Fruit fly (Drosophila melanogaster) whole organism, wandering third instar larva: ENCODE measurements around the gene kek5.

Experiments
- Abd-B ChIP-seq: fragments of >200 bp; optimal IDR thresholded peaks from 2 replicates; lab custom pipeline; 2017; ENCODE audit warnings: missing biosample characterization, missing genetic modification characterization
- CG32264 ChIP-seq: fragments of 200-800 bp; sonication (Bioruptor generic); optimal IDR thresholded peaks from 2 replicates; lab custom pipeline; 2016; ENCODE audit warnings: missing biosample characterization, missing genetic modification characterization
- CG9705 ChIP-seq: fragments of 200-800 bp; sonication (Bioruptor generic); optimal IDR thresholded peaks from 2 replicates; lab custom pipeline; 2018; ENCODE audit warnings: missing biosample characterization, mild to moderate bottlenecking, missing genetic modification characterization
- CrebA ChIP-seq: fragments of 200-800 bp; sonication (Bioruptor generic); optimal IDR thresholded peaks from 2 replicates; lab custom pipeline; 2016; ENCODE audit warnings: missing biosample characterization, mild to moderate bottlenecking, missing genetic modification characterization, borderline replicate concordance
- Dfd ChIP-seq: fragments of >200 bp; optimal IDR thresholded peaks from 2 replicates; lab custom pipeline; 2017; ENCODE audit warnings: missing biosample characterization, missing genetic modification characterization
- Dif ChIP-seq: fragments of 200-275, 200-300 bp; sonication (Bioruptor generic); optimal IDR thresholded peaks from 2 replicates; lab custom pipeline; 2018; ENCODE audit warnings: missing biosample characterization, missing genetic modification characterization; ENCODE audit not compliant: partially characterized antibody
- GATAd ChIP-seq: sonication (Bioruptor generic); optimal IDR thresholded peaks from 2 replicates; lab custom pipeline; 2016; ENCODE audit warnings: missing biosample characterization, missing genetic modification characterization
- HLH106 ChIP-seq: fragments of 200-800 bp; optimal IDR thresholded peaks from 3 replicates; lab custom pipeline; 2019; ENCODE audit warnings: missing biosample characterization, mild to moderate bottlenecking, missing genetic modification characterization, moderate library complexity
- Hnf4 ChIP-seq: fragments of 200-800 bp; sonication (Bioruptor generic); optimal IDR thresholded peaks from 2 replicates; lab custom pipeline; 2016; ENCODE audit warnings: missing biosample characterization, mild to moderate bottlenecking, missing genetic modification characterization
- Hr78 ChIP-seq: fragments of >200 bp; optimal IDR thresholded peaks from 2 replicates; lab custom pipeline; 2017; ENCODE audit warnings: missing biosample characterization, missing genetic modification characterization
- Hr83 ChIP-seq: fragments of 200-300 bp; sonication (Bioruptor generic); optimal IDR thresholded peaks from 2 replicates; lab custom pipeline; 2016; ENCODE audit warnings: missing biosample characterization, mild to moderate bottlenecking, missing genetic modification characterization, moderate library complexity; ENCODE audit not compliant: poor library complexity, severe bottlenecking
- Mio ChIP-seq: sonication (Bioruptor generic); optimal IDR thresholded peaks from 2 replicates; lab custom pipeline; 2016; ENCODE audit warnings: missing biosample characterization, missing genetic modification characterization
- Myc ChIP-seq: fragments of >200 bp; optimal IDR thresholded peaks from 2 replicates; lab custom pipeline; 2017
- N ChIP-seq: fragments of >200 bp; optimal IDR thresholded peaks from 2 replicates; lab custom pipeline; 2018; ENCODE audit warnings: missing biosample characterization, missing external identifiers, missing genetic modification characterization
- OdsH ChIP-seq: fragments of 200-800 bp; sonication (Bioruptor generic); optimal IDR thresholded peaks from 2 replicates; lab custom pipeline; 2016; ENCODE audit warnings: missing biosample characterization, mild to moderate bottlenecking, missing genetic modification characterization
- Rel ChIP-seq, 2 experiments: fragments of 200-800 bp; sonication (Bioruptor generic) in 1 of 2; optimal IDR thresholded peaks; 2 replicates in 1 of 2; 3 replicates in 1 of 2; lab custom pipeline; 2016 to 2019; ENCODE audit warnings: mild to moderate bottlenecking in 2 of 2, missing biosample characterization in 2 of 2, missing genetic modification characterization in 2 of 2, moderate library complexity in 1 of 2
- Sp1 ChIP-seq: fragments of 200-800 bp; sonication (Bioruptor generic); optimal IDR thresholded peaks from 3 replicates; lab custom pipeline; 2019; ENCODE audit warnings: missing biosample characterization, mild to moderate bottlenecking, missing genetic modification characterization, moderate library complexity
- Vsx2 ChIP-seq: fragments of 200-300, 225-300 bp; sonication (Bioruptor generic); optimal IDR thresholded peaks from 2 replicates; lab custom pipeline; 2018; ENCODE audit warnings: missing biosample characterization, missing genetic modification characterization; ENCODE audit not compliant: partially characterized antibody
- brk ChIP-seq: fragments of 200-800 bp; sonication (Bioruptor generic); optimal IDR thresholded peaks from 2 replicates; lab custom pipeline; 2016; ENCODE audit warnings: missing biosample characterization, mild to moderate bottlenecking, missing genetic modification characterization
- dmrt93B ChIP-seq: fragments of 200-800 bp; sonication (Bioruptor generic); optimal IDR thresholded peaks from 2 replicates; lab custom pipeline; 2018; ENCODE audit warnings: missing biosample characterization, mild to moderate bottlenecking, missing genetic modification characterization
- dsf ChIP-seq: sonication (Bioruptor generic); optimal IDR thresholded peaks from 2 replicates; lab custom pipeline; 2016; ENCODE audit warnings: missing biosample characterization, missing genetic modification characterization, borderline replicate concordance
- ey ChIP-seq: fragments of 200-800 bp; sonication (Bioruptor generic); optimal IDR thresholded peaks from 2 replicates; lab custom pipeline; 2016; ENCODE audit warnings: missing biosample characterization, missing genetic modification characterization
- foxo ChIP-seq, 2 experiments: fragments of 200-800 bp; sonication (Bioruptor generic); optimal IDR thresholded peaks; 2 replicates in 1 of 2; 3 replicates in 1 of 2; lab custom pipeline; 2016 to 2017; ENCODE audit warnings: missing biosample characterization in 2 of 2, missing genetic modification characterization in 2 of 2
- fru ChIP-seq: fragments of 200-800 bp; sonication (Bioruptor generic); optimal IDR thresholded peaks from 3 replicates; lab custom pipeline; 2016; ENCODE audit warnings: missing biosample characterization, mild to moderate bottlenecking, missing genetic modification characterization
- h ChIP-seq: fragments of 200-800 bp; sonication (Bioruptor generic); optimal IDR thresholded peaks from 3 replicates; lab custom pipeline; 2016; ENCODE audit warnings: missing biosample characterization, mild to moderate bottlenecking, missing genetic modification characterization
- jim ChIP-seq: fragments of 175-275, 200-325 bp; sonication (Bioruptor generic); optimal IDR thresholded peaks from 2 replicates; lab custom pipeline; 2016; ENCODE audit warnings: missing biosample characterization, mild to moderate bottlenecking, missing genetic modification characterization
- lola ChIP-seq: fragments of >200 bp; optimal IDR thresholded peaks from 2 replicates; lab custom pipeline; 2017; ENCODE audit warnings: missing biosample characterization, missing genetic modification characterization
- pan ChIP-seq: fragments of >200 bp; optimal IDR thresholded peaks from 2 replicates; lab custom pipeline; 2017
- psq ChIP-seq: fragments of 200-800 bp; sonication (Bioruptor generic); optimal IDR thresholded peaks from 3 replicates; lab custom pipeline; 2017; ENCODE audit warnings: missing biosample characterization, mild to moderate bottlenecking, missing genetic modification characterization, moderate library complexity
- rgr ChIP-seq: fragments of 200-800 bp; sonication (Bioruptor generic); optimal IDR thresholded peaks from 3 replicates; lab custom pipeline; 2016; ENCODE audit warnings: missing biosample characterization, mild to moderate bottlenecking, missing genetic modification characterization
- sage ChIP-seq: fragments of 200-800 bp; sonication (Bioruptor generic); optimal IDR thresholded peaks from 2 replicates; lab custom pipeline; 2016; ENCODE audit warnings: missing biosample characterization, mild to moderate bottlenecking, missing genetic modification characterization
- tai ChIP-seq: sonication (Bioruptor generic); optimal IDR thresholded peaks from 2 replicates; lab custom pipeline; 2016; ENCODE audit warnings: missing biosample characterization, missing genetic modification characterization
- woc ChIP-seq: sonication (Bioruptor generic); optimal IDR thresholded peaks from 2 replicates; lab custom pipeline; 2016; ENCODE audit warnings: missing biosample characterization, mild to moderate bottlenecking, missing genetic modification characterization

Gene kek5

DNA sequence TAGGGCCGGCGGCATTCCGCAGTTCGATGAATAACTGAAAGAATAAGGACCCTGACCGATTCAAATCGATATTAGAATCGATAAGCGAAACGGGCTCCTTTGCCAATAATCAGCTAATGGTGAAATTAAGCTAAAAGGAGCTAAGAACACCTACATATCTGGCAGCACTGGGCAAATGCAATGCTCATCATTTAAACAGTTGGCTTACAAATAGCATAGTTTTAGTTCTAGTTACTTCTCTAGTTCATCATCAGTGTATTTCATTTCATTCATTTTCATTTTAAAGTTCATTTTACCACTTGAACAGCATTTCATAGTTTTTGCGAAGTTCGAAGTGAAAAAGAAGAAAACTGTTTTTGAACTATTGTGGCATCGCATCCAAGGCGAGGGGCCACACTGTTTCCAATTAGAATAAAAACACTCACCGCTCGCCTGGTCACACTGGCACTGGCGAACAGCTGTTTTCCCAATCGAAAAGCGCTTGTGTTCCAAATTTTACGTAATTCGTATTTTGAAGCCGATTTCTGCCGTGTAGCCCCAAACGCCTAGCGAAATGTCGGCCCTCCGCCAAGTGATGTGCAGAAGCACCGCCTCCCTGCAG is 139.1 kb downstream of the kek5 start, which contains the start of the genes pcm and ND-18:
Gene pcm (minus strand): TSS at position 28 of the 601 bp plus-strand sequence.
Gene ND-18 (plus strand): TSS at position 438 of the 601 bp plus-strand sequence.
- TF ChIP-seq Hr83 (no peak), h (GFP tag; lab: Kevin White, UChicago) (no peak), Vsx2 (GFP tag; lab: Kevin White, UChicago) (no peak), psq (peak; percentile 6), Myc (lab: Kevin White, UChicago) (peak; percentile 23), dmrt93B (GFP tag; lab: Kevin White, UChicago) (no peak)

DNA sequence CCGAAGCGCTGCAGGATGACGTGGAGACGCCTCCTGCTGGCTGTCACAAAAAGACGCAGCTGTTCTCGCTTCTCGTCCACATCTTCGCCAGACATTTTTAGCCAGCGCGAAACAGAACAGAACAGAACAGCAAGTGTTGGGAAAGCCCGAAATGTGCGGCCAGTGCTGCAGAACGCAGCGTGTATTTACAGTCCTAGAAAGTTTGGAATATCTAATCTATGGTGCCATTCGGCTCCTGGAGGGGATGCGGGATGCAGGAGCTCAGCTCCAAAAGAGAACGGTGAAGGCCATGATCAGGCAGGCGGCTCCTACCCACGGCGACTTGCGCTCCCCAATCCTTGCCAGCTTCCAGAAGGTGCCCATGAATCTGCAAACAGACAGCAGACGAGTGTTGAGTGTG is 141.3 kb downstream of the kek5 start, which contains the start of gene CG12204:
Gene CG12204 (minus strand): TSS at position 117 of the 400 bp plus-strand sequence.
- TF ChIP-seq OdsH (GFP tag; lab: Kevin White, UChicago) = peak; percentile 18
- no peak for TF ChIP-seq Dif
- peak; percentile 13 for TF ChIP-seq ey (GFP tag; lab: Kevin White, UChicago)
- no peak for TF ChIP-seq CrebA (GFP tag; lab: Kevin White, UChicago)
- TF ChIP-seq fru (GFP tag; lab: Kevin White, UChicago) = no peak
- TF ChIP-seq Hr83 = peak; percentile 26
- no peak for TF ChIP-seq foxo (GFP tag; optimal IDR thresholded peaks at IDR 0.05; lab: Kevin White, UChicago)
- TF ChIP-seq pan (lab: Kevin White, UChicago) = no peak
- peak; percentile 25 for TF ChIP-seq HLH106 (tag; lab: Kevin White, UChicago)
- no peak for TF ChIP-seq Rel (GFP tag; optimal IDR thresholded peaks at IDR 0.05; lab: Kevin White, UChicago)
- no peak for TF ChIP-seq Rel (tag; optimal IDR thresholded peaks at IDR 0.05; lab: Kevin White, UChicago)
- TF ChIP-seq tai (GFP tag; lab: Kevin White, UChicago) = no peak
- TF ChIP-seq Sp1 = peak; percentile 18
- TF ChIP-seq rgr = peak; percentile 50

DNA sequence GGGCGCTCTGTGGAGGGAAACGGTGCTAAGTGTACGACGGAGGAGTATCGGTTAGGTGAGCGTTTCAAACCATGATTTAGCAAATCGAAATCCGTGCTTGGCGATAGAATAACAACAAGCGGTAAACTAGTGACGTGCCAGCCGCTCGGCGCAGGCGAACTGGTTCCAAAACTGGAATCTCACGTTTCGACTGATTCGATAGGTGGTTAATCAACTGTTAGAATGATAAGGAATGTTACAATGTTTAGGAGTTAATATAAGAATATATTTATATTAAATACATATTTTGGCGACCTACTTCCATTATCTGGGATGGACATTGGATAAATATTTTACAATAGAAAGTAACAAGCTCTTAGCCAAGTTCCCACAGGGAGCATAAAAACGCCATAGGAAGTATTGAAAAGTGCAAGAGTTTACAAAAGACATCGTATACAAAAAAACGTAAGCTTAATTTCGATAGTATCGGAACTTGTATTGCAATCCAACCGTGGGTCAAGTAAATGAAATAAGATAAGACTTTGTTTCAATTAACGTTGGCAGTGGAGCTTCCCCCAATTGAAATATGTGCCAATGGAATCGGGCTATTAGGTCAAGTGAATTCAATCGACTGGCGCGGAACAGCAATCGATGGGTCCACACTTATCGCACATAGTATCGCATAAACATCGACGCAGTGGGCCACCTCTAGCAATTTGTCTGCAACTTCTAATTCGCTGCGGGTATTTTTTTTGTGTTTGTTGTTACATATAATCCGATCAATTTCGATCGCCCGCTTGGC is 142.0 kb downstream of the kek5 start, which contains the start of the genes ksh, CG14200 and Pfrx:
Gene ksh (minus strand): TSS at position 163 of the 781 bp plus-strand sequence.
Gene CG14200 (plus strand): TSS at position 676 of the 781 bp plus-strand sequence.
Gene Pfrx (plus strand): TSS at position 676 of the 781 bp plus-strand sequence.
- TF ChIP-seq tai (GFP tag; lab: Kevin White, UChicago) (no peak), pan (lab: Kevin White, UChicago) (no peak), OdsH (GFP tag; lab: Kevin White, UChicago) (no peak), Myc (lab: Kevin White, UChicago) (no peak), Hnf4 (GFP tag; lab: Kevin White, UChicago) (no peak), Dif (no peak), Rel (GFP tag; optimal IDR thresholded peaks at IDR 0.05; lab: Kevin White, UChicago) (no peak), Rel (tag; optimal IDR thresholded peaks at IDR 0.05; lab: Kevin White, UChicago) (no peak), lola (GFP tag; lab: Kevin White, UChicago) (peak; percentile 82), CrebA (GFP tag; lab: Kevin White, UChicago) (no peak), Sp1 (no peak), N (peak; percentile 86), Hr83 (peak; percentile 24), GATAd (GFP tag; lab: Kevin White, UChicago) (no peak), brk (GFP tag; lab: Kevin White, UChicago) (no peak), Vsx2 (GFP tag; lab: Kevin White, UChicago) (no peak), woc (GFP tag; lab: Kevin White, UChicago) (no peak), HLH106 (tag; lab: Kevin White, UChicago) (peak; percentile 0), Hr78 (GFP tag; lab: Kevin White, UChicago) (peak; percentile 47), jim (GFP tag; lab: Kevin White, UChicago) (no peak), h (GFP tag; lab: Kevin White, UChicago) (no peak), ey (GFP tag; lab: Kevin White, UChicago) (no peak), Dfd (no peak), CG32264 (GFP tag; lab: Kevin White, UChicago) (no peak), rgr (no peak), Abd-B (GFP tag; lab: Kevin White, UChicago) (no peak), dsf (no peak), Mio (GFP tag; lab: Kevin White, UChicago) (no peak), CG9705 (GFP tag; lab: Kevin White, UChicago) (no peak), sage (no peak)
